Worm (Caenorhabditis elegans): ENCODE results near the gene kin-29.

Gene kin-29

DNA sequence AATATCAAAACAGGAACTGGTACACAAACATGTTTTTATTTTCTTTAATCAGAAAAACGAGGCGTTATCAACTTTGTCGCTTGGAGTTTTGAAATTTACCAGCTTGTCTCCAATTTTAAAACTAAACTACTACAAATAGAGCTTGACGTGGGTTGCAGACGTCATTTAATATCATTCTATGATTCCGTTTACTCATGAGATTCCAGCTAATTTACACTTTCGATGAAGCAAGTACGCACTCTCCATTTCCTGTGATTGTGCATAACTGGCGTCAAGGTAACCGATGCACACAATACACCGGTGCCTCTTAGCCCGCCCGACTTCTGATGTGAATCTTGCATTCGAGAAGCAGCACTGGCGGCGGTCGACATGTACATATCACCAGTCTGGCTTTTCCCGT lies 33.3 kb downstream of the kin-29 start:
- TF ChIP-seq pat-9 (tag; optimal IDR thresholded peaks at IDR 0.05) = no peak
- TF ChIP-seq unc-42 (tag; optimal IDR thresholded peaks at IDR 0.05) = no peak
- TF ChIP-seq ztf-16 (tag; optimal IDR thresholded peaks at IDR 0.05) = no peak
- TF ChIP-seq pros-1 (tag; optimal IDR thresholded peaks at IDR 0.05) = no peak
- TF ChIP-seq odd-2 (tag; optimal IDR thresholded peaks at IDR 0.05) = no peak
- no peak for TF ChIP-seq tbx-7 (tag; optimal IDR thresholded peaks at IDR 0.05)
- TF ChIP-seq ceh-31 (tag; optimal IDR thresholded peaks at IDR 0.05) = no peak
- no peak for TF ChIP-seq lim-6 (tag; optimal IDR thresholded peaks at IDR 0.05)
- TF ChIP-seq hlh-6 (tag; optimal IDR thresholded peaks at IDR 0.05) = no peak
- no peak for TF ChIP-seq pag-3 (tag; optimal IDR thresholded peaks at IDR 0.05; ENCODE audit: borderline replicate concordance)
- no peak for TF ChIP-seq madf-2 (tag; optimal IDR thresholded peaks at IDR 0.05)
- no peak for TF ChIP-seq ceh-24 (tag; optimal IDR thresholded peaks at IDR 0.05)
- TF ChIP-seq hlh-13 (GFP tag; optimal IDR thresholded peaks at IDR 0.05) = no peak
- TF ChIP-seq sdc-2 (tag; optimal IDR thresholded peaks at IDR 0.05) = no peak
- no peak for TF ChIP-seq K02D7.2 (tag; optimal IDR thresholded peaks at IDR 0.05)
- no peak for TF ChIP-seq pha-2 (tag; optimal IDR thresholded peaks at IDR 0.05)
- TF ChIP-seq dve-1 (tag; optimal IDR thresholded peaks at IDR 0.05) = no peak
- no peak for TF ChIP-seq ahr-1 (tag; optimal IDR thresholded peaks at IDR 0.05)
- no peak for TF ChIP-seq elt-2 (tag; optimal IDR thresholded peaks at IDR 0.05)
- no peak for TF ChIP-seq fkh-10 (GFP tag; optimal IDR thresholded peaks at IDR 0.05)

DNA sequence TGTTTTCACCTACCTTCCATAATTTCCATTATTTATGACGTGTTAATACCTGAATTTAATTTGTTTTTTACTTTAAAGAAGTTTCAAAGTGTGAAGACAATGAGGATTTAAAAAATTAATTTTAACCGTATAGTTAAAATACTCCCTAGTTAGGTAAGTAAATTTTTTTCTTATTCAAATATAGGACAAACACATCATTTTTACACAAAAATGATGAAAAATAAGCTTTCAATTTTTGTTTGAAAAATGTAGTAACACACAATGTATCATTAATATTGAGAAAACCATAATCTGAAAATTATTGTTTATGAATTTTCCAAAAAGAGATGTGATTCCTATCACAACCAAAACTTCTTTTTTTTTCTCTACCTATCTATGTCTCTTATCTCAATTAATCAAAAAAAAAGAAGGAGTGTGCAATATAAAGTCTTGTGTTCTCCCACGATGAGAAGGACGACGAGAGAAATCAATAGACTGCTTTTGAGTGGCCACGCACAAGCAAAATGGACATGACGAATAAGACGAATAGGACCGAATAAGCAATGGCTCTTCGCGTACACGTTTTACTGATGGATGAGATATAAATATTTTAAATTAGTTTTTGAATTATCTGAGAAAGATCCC lies 38.0 kb downstream of the kin-29 start, which contains the start of gene C14A11.6:
C14A11.6 (minus strand) TSS at position 51 of the 624 bp plus-strand sequence.
- TF ChIP-seq ceh-48 (tag; optimal IDR thresholded peaks at IDR 0.05) = peak; percentile 53
- TF ChIP-seq dve-1 (tag; optimal IDR thresholded peaks at IDR 0.05) = no peak

- peak; percentile 63 for TF ChIP-seq unc-86 (tag; optimal IDR thresholded peaks at IDR 0.05)
- TF ChIP-seq mec-3 (tag; optimal IDR thresholded peaks at IDR 0.05; ENCODE audit: borderline replicate concordance) = no peak
- TF ChIP-seq zip-5 (tag; optimal IDR thresholded peaks at IDR 0.05) = peak; percentile 18
- peak; percentile 78 for TF ChIP-seq elt-2 (tag; optimal IDR thresholded peaks at IDR 0.05)
- peak; percentile 12 for TF ChIP-seq unc-55 (GFP tag; optimal IDR thresholded peaks at IDR 0.05)
- peak; percentile 78 for TF ChIP-seq nfya-1 (tag; optimal IDR thresholded peaks at IDR 0.05)
- peak; percentile 58 for TF ChIP-seq nhr-232 (tag; optimal IDR thresholded peaks at IDR 0.05)
- peak; percentile 25 for TF ChIP-seq K02D7.2 (tag; optimal IDR thresholded peaks at IDR 0.05)
- TF ChIP-seq ceh-48 (tag; optimal IDR thresholded peaks at IDR 0.05) = peak; percentile 69
- peak; percentile 53 for TF ChIP-seq ceh-2 (tag; optimal IDR thresholded peaks at IDR 0.05)
- TF ChIP-seq hlh-6 (tag; optimal IDR thresholded peaks at IDR 0.05) = peak; percentile 76
- peak; percentile 50 for TF ChIP-seq pha-2 (tag; optimal IDR thresholded peaks at IDR 0.05)
- TF ChIP-seq madf-2 (tag; optimal IDR thresholded peaks at IDR 0.05) = peak; percentile 55
- TF ChIP-seq lin-11 (tag; optimal IDR thresholded peaks at IDR 0.05) = peak; percentile 58
- TF ChIP-seq tbx-2 (tag; optimal IDR thresholded peaks at IDR 0.05) = peak; percentile 83
- TF ChIP-seq ceh-45 (GFP tag; IDR thresholded peaks at IDR 0.05) = 0 out of 2 replicates have a peak, but pooled peaks have one; percentile 39
- peak; percentile 79 for TF ChIP-seq ceh-18 (tag; optimal IDR thresholded peaks at IDR 0.05)
- TF ChIP-seq ceh-19 (GFP tag; optimal IDR thresholded peaks at IDR 0.05) = peak; percentile 59
- TF ChIP-seq sdc-2 (tag; optimal IDR thresholded peaks at IDR 0.05) = peak; percentile 86
- no peak for TF ChIP-seq ceh-24 (tag; optimal IDR thresholded peaks at IDR 0.05)
- TF ChIP-seq C08G9.2 (tag; optimal IDR thresholded peaks at IDR 0.05) = peak; percentile 71
- peak; percentile 16 for TF ChIP-seq hlh-8 (tag; optimal IDR thresholded peaks at IDR 0.05)
- peak; percentile 58 for TF ChIP-seq dve-1 (tag; optimal IDR thresholded peaks at IDR 0.05)
- TF ChIP-seq ceh-9 (tag; optimal IDR thresholded peaks at IDR 0.05) = no peak
- peak; percentile 10 for TF ChIP-seq npax-4 (tag; optimal IDR thresholded peaks at IDR 0.05)
- TF ChIP-seq elt-4 (tag; optimal IDR thresholded peaks at IDR 0.05) = no peak
- peak; percentile 35 for TF ChIP-seq ahr-1 (tag; optimal IDR thresholded peaks at IDR 0.05)
- no peak for TF ChIP-seq fkh-10 (GFP tag; optimal IDR thresholded peaks at IDR 0.05)
- peak; percentile 24 for TF ChIP-seq ztf-16 (tag; optimal IDR thresholded peaks at IDR 0.05)
- TF ChIP-seq ttx-3 (tag; optimal IDR thresholded peaks at IDR 0.05) = peak; percentile 52
- peak; percentile 58 for TF ChIP-seq F13H6.1 (tag; optimal IDR thresholded peaks at IDR 0.05)
- TF ChIP-seq lim-6 (tag; optimal IDR thresholded peaks at IDR 0.05) = no peak
- TF ChIP-seq K09A11.1 (tag; optimal IDR thresholded peaks at IDR 0.05; ENCODE audit: insufficient read depth) = no peak
- peak; percentile 53 for TF ChIP-seq unc-42 (tag; optimal IDR thresholded peaks at IDR 0.05)
- no peak for TF ChIP-seq odd-2 (tag; optimal IDR thresholded peaks at IDR 0.05)
- TF ChIP-seq nhr-11 (tag; optimal IDR thresholded peaks at IDR 0.05) = no peak
- TF ChIP-seq rnt-1 (tag; optimal IDR thresholded peaks at IDR 0.05) = peak; percentile 73
- peak; percentile 42 for TF ChIP-seq ceh-6 (GFP tag; optimal IDR thresholded peaks at IDR 0.05)
- TF ChIP-seq syd-9 (tag; optimal IDR thresholded peaks at IDR 0.05) = peak; percentile 62
Observed at ce11 chrX:2809611-2810010, 42.6 kb downstream of the kin-29 start, which contains the start of gene C14A11.9. Gene C14A11.9, minus strand, starts transcription at chrX:2809637.
